Fruit fly (Drosophila melanogaster) S2 (cell line): Measurements from ENCODE around the gene CG1575.

Experiments
- CG8478 ChIP-seq: fragments of >200 bp; optimal IDR thresholded peaks from 2 replicates; lab custom pipeline; 2018
- CTCF ChIP-seq, 2 experiments: fragments of >200 bp; optimal IDR thresholded peaks; 2 replicates each; lab custom pipeline; 2018

- no peak for TF ChIP-seq CTCF (optimal IDR thresholded peaks at IDR 0.05; lab: Kevin White, UChicago)
- no peak for TF ChIP-seq CG8478 (lab: Kevin White, UChicago)
Measured at dm6 chrX:8122834-8123233, 6.0 kb downstream of the CG1575 start.
